Fruit fly (Drosophila melanogaster): Measurements from ENCODE around the gene Ir92a.

dm6 chr3R:20292880-20293491 lies 45.8 kb upstream of the Ir92a start:
- TF ChIP-seq psq (GFP tag; optimal IDR thresholded peaks at IDR 0.05) (peak; percentile 87), CrebA (GFP tag; optimal IDR thresholded peaks at IDR 0.05; ENCODE audit: borderline replicate concordance) (no peak), woc (GFP tag; optimal IDR thresholded peaks at IDR 0.05) (no peak), HLH106 (tag; optimal IDR thresholded peaks at IDR 0.05) (no peak), Abd-B (GFP tag; optimal IDR thresholded peaks at IDR 0.05) (no peak), h (GFP tag; optimal IDR thresholded peaks at IDR 0.05) (no peak), Hr83 (GFP tag; optimal IDR thresholded peaks at IDR 0.05; ENCODE audit: poor library complexity, severe bottlenecking) (no peak), Dif (GFP tag; optimal IDR thresholded peaks at IDR 0.05; ENCODE audit: partially characterized antibody) (peak; percentile 51), Vsx2 (GFP tag; optimal IDR thresholded peaks at IDR 0.05; ENCODE audit: partially characterized antibody) (peak; percentile 38), GATAd (GFP tag; optimal IDR thresholded peaks at IDR 0.05) (no peak), br (GFP tag; optimal IDR thresholded peaks at IDR 0.05) (no peak), tai (GFP tag; optimal IDR thresholded peaks at IDR 0.05) (no peak)
